Worm (Caenorhabditis elegans) whole organism, L2 larva: ENCODE results near the gene ZK354.8.

Experiments used
- elt-1 ChIP-seq: fragments of 150-350 bp; optimal IDR thresholded peaks from 2 replicates; lab custom pipeline; 2014; ENCODE audit warnings: missing biosample characterization, missing genetic modification characterization
- fos-1 ChIP-seq: fragments of 150-350 bp; optimal IDR thresholded peaks from 2 replicates; lab custom pipeline; 2014; ENCODE audit warnings: missing biosample characterization, missing genetic modification characterization
- unc-39 ChIP-seq: fragments of 150-350 bp; optimal IDR thresholded peaks from 2 replicates; lab custom pipeline; 2014; ENCODE audit warnings: missing biosample characterization, missing genetic modification characterization

- TF ChIP-seq elt-1 (tag; lab: Kevin White, UChicago), result no peak
- no peak for TF ChIP-seq fos-1 (tag; lab: Kevin White, UChicago)
- no peak for TF ChIP-seq unc-39 (tag; lab: Kevin White, UChicago)
Observed at ce11 chrIV:5332178-5332577, 26.2 kb upstream of the ZK354.8 start, which contains the start of gene Y4C6B.3.
